Worm (Caenorhabditis elegans) whole organism, early embryonic: ENCODE measurements around the gene pxn-2.

Experiments used
- B0310.2 ChIP-seq: sonication (generic microtip); optimal IDR thresholded peaks from 2 replicates; lab custom pipeline; 2016; ENCODE audit warnings: mild to moderate bottlenecking, missing genetic modification characterization, missing compliant biosample characterization
- F13C5.2 ChIP-seq: sonication (generic microtip); optimal IDR thresholded peaks from 2 replicates; lab custom pipeline; 2017; ENCODE audit warnings: mild to moderate bottlenecking, missing genetic modification characterization, inconsistent platforms, missing compliant biosample characterization
- aly-1 ChIP-seq: sonication (generic microtip); optimal IDR thresholded peaks from 2 replicates; lab custom pipeline; 2016; ENCODE audit warnings: missing genetic modification characterization, missing compliant biosample characterization
- ama-1 ChIP-seq: fragments of 150-350 bp; optimal IDR thresholded peaks from 2 replicates; lab custom pipeline; 2014
- ceh-13 ChIP-seq: fragments of 200-800 bp; sonication (Bioruptor generic); optimal IDR thresholded peaks from 2 replicates; lab custom pipeline; 2018; ENCODE audit warnings: mild to moderate bottlenecking, missing genetic modification characterization, missing compliant biosample characterization
- ceh-36 ChIP-seq: sonication (generic microtip); optimal IDR thresholded peaks from 2 replicates; lab custom pipeline; 2016; ENCODE audit warnings: missing genetic modification characterization, inconsistent platforms, missing compliant biosample characterization
- ets-7 ChIP-seq: sonication (generic microtip); optimal IDR thresholded peaks from 2 replicates; lab custom pipeline; 2016; ENCODE audit warnings: missing genotype, missing genetic modification characterization, missing compliant biosample characterization
- flt-1 ChIP-seq: fragments of 200-800 bp; sonication (Bioruptor generic); IDR thresholded peaks from 2 replicates; pipeline ENCODE4 v1.3.6; 2022; ENCODE audit warnings: missing genetic modification characterization, missing compliant biosample characterization
- hmbx-1 ChIP-seq: sonication (generic microtip); optimal IDR thresholded peaks from 2 replicates; lab custom pipeline; 2016; ENCODE audit warnings: mild to moderate bottlenecking, missing genetic modification characterization, missing compliant biosample characterization
- hmg-4 ChIP-seq: fragments of 200-800 bp; sonication (Bioruptor generic); optimal IDR thresholded peaks from 2 replicates; lab custom pipeline; 2018; ENCODE audit warnings: mild to moderate bottlenecking, missing genetic modification characterization, missing compliant biosample characterization
- hnd-1 ChIP-seq: sonication (generic microtip); optimal IDR thresholded peaks from 2 replicates; lab custom pipeline; 2016; ENCODE audit warnings: missing genetic modification characterization, missing compliant biosample characterization
- pes-1 ChIP-seq: fragments of 200-800 bp; sonication (Bioruptor generic); IDR thresholded peaks from 2 replicates; pipeline ENCODE4 v1.3.6; 2022; ENCODE audit warnings: missing genetic modification reagents, missing genetic modification characterization, missing compliant biosample characterization
- scrt-1 ChIP-seq: fragments of 200-800 bp; sonication (Bioruptor generic); IDR thresholded peaks from 2 replicates; pipeline ENCODE4 v1.3.6; 2022; ENCODE audit warnings: missing genetic modification characterization, missing compliant biosample characterization
- sea-1 ChIP-seq: fragments of 200-800 bp; sonication (Bioruptor generic); conservative IDR thresholded peaks from 2 replicates; pipeline ENCODE4 v1.3.6; 2022; ENCODE audit warnings: missing genetic modification characterization, missing compliant biosample characterization
- tbx-11 ChIP-seq: fragments of 200-800 bp; sonication (Bioruptor generic); IDR thresholded peaks from 2 replicates; pipeline ENCODE4 v1.3.6; 2022; ENCODE audit warnings: missing genetic modification characterization, missing compliant biosample characterization
- tbx-37 ChIP-seq: fragments of 200-800 bp; sonication (Bioruptor generic); conservative IDR thresholded peaks from 2 replicates; pipeline ENCODE4 v1.3.6; 2022; ENCODE audit warnings: missing genetic modification reagents, missing genetic modification characterization, missing compliant biosample characterization
- tra-4 ChIP-seq: sonication (generic microtip); optimal IDR thresholded peaks from 2 replicates; lab custom pipeline; 2017; ENCODE audit warnings: missing genetic modification characterization, missing compliant biosample characterization

Gene pxn-2

ce11 chrX:10966251-10966650 is 12.8 kb downstream of the pxn-2 start, which contains the start of gene lge-1:
lge-1 (plus strand) TSS chrX:10966551.
- TF ChIP-seq tra-4 (tag; lab: Kevin White, UChicago) (no peak), ama-1 (no peak), hnd-1 (tag; lab: Kevin White, UChicago) (no peak), sea-1 (no peak), scrt-1 (GFP tag; lab: Robert Waterston, UW) (no peak), hmbx-1 (no peak), tbx-37 (GFP tag; lab: Robert Waterston, UW) (no peak), pes-1 (GFP tag; lab: Robert Waterston, UW) (no peak), ceh-36 (tag; lab: Kevin White, UChicago) (no peak), ceh-13 (GFP tag; lab: Kevin White, UChicago) (no peak), tbx-11 (GFP tag; lab: Robert Waterston, UW) (no peak), hmg-4 (GFP tag; lab: Kevin White, UChicago) (no peak), F13C5.2 (tag; lab: Kevin White, UChicago) (no peak)

- TF ChIP-seq aly-1 (tag; lab: Kevin White, UChicago): no peak
- TF ChIP-seq B0310.2 (tag; lab: Kevin White, UChicago): no peak
- TF ChIP-seq hmbx-1: no peak
- TF ChIP-seq ets-7 (tag; lab: Kevin White, UChicago): no peak
- no peak for TF ChIP-seq tra-4 (tag; lab: Kevin White, UChicago)
- TF ChIP-seq F13C5.2 (tag; lab: Kevin White, UChicago): no peak
- no peak for TF ChIP-seq ceh-13 (GFP tag; lab: Kevin White, UChicago)
- TF ChIP-seq scrt-1 (GFP tag; lab: Robert Waterston, UW): no peak
- no peak for TF ChIP-seq flt-1 (GFP tag; lab: Robert Waterston, UW)
- TF ChIP-seq tbx-11 (GFP tag; lab: Robert Waterston, UW): no peak
- no peak for TF ChIP-seq sea-1
- TF ChIP-seq ceh-36 (tag; lab: Kevin White, UChicago): no peak
- TF ChIP-seq ama-1: no peak
- no peak for TF ChIP-seq pes-1 (GFP tag; lab: Robert Waterston, UW)
- no peak for TF ChIP-seq hmg-4 (GFP tag; lab: Kevin White, UChicago)
Measured at ce11 chrX:10965508-10965907, 13.6 kb downstream of the pxn-2 start.

- peak; percentile 76 for TF ChIP-seq B0310.2 (tag; lab: Kevin White, UChicago)
- peak; percentile 71 for TF ChIP-seq hnd-1 (tag; lab: Kevin White, UChicago)
- peak; percentile 88 for TF ChIP-seq hmg-4 (GFP tag; lab: Kevin White, UChicago)
- TF ChIP-seq tbx-11 (GFP tag; lab: Robert Waterston, UW): peak; percentile 87
- TF ChIP-seq scrt-1 (GFP tag; lab: Robert Waterston, UW): peak; percentile 91
- TF ChIP-seq F13C5.2 (tag; lab: Kevin White, UChicago): peak; percentile 89
- TF ChIP-seq ets-7 (tag; lab: Kevin White, UChicago): peak; percentile 79
- TF ChIP-seq tbx-37 (GFP tag; lab: Robert Waterston, UW): peak; percentile 92
- peak; percentile 89; the same call in 1 of the 2 replicates for TF ChIP-seq flt-1 (GFP tag; lab: Robert Waterston, UW)
- peak; percentile 81 for TF ChIP-seq ceh-36 (tag; lab: Kevin White, UChicago)
- TF ChIP-seq aly-1 (tag; lab: Kevin White, UChicago): peak; percentile 78
- TF ChIP-seq pes-1 (GFP tag; lab: Robert Waterston, UW): no peak
- no peak for TF ChIP-seq ama-1
- TF ChIP-seq hmbx-1: peak; percentile 45
- TF ChIP-seq ceh-13 (GFP tag; lab: Kevin White, UChicago): peak; percentile 79
- TF ChIP-seq tra-4 (tag; lab: Kevin White, UChicago): peak; percentile 16
- peak; percentile 87 for TF ChIP-seq sea-1
Measured at ce11 chrX:10963453-10964046, 15.5 kb downstream of the pxn-2 start, which contains the start of gene nas-10. nas-10 (minus strand) TSS chrX:10963503.

- TF ChIP-seq hmg-4 (GFP tag; lab: Kevin White, UChicago) (no peak), tbx-37 (GFP tag; lab: Robert Waterston, UW) (no peak), B0310.2 (tag; lab: Kevin White, UChicago) (no peak), aly-1 (tag; lab: Kevin White, UChicago) (no peak)
Measured at ce11 chrX:10961724-10962123, 17.4 kb downstream of the pxn-2 start.

ce11 chrX:10959136-10959535 is 19.9 kb downstream of the pxn-2 start, which contains the start of gene K09C8.2:
K09C8.2 (plus strand) TSS chrX:10959436.
- TF ChIP-seq tbx-11 (GFP tag; lab: Robert Waterston, UW) (no peak), F13C5.2 (tag; lab: Kevin White, UChicago) (no peak), ama-1 (no peak), tbx-37 (GFP tag; lab: Robert Waterston, UW) (no peak), B0310.2 (tag; lab: Kevin White, UChicago) (no peak), hmg-4 (GFP tag; lab: Kevin White, UChicago) (no peak), hmbx-1 (no peak), scrt-1 (GFP tag; lab: Robert Waterston, UW) (no peak), hnd-1 (tag; lab: Kevin White, UChicago) (no peak), aly-1 (tag; lab: Kevin White, UChicago) (no peak), flt-1 (GFP tag; lab: Robert Waterston, UW) (no peak), ets-7 (tag; lab: Kevin White, UChicago) (no peak), pes-1 (GFP tag; lab: Robert Waterston, UW) (no peak)

- TF ChIP-seq tbx-11 (GFP tag; lab: Robert Waterston, UW) (no peak), ama-1 (no peak), hmbx-1 (no peak), ceh-36 (tag; lab: Kevin White, UChicago) (no peak), ceh-13 (GFP tag; lab: Kevin White, UChicago) (no peak), sea-1 (no peak), F13C5.2 (tag; lab: Kevin White, UChicago) (no peak), flt-1 (GFP tag; lab: Robert Waterston, UW) (no peak), pes-1 (GFP tag; lab: Robert Waterston, UW) (no peak), B0310.2 (tag; lab: Kevin White, UChicago) (no peak)
Measured at ce11 chrX:10958427-10958826, 20.7 kb downstream of the pxn-2 start, which contains the start of gene nlp-19. nlp-19 (plus strand) TSS chrX:10958727.
